Fruit fly (Drosophila melanogaster) whole organism, larva: ENCODE data around the gene CG6149.

ENCODE experiments used
- noc ChIP-seq: fragments of 200-800 bp; sonication (Bioruptor generic); optimal IDR thresholded peaks from 3 replicates; lab custom pipeline; 2019; ENCODE audit warnings: missing biosample characterization, mild to moderate bottlenecking, missing genetic modification characterization, moderate library complexity

Gene CG6149

DNA sequence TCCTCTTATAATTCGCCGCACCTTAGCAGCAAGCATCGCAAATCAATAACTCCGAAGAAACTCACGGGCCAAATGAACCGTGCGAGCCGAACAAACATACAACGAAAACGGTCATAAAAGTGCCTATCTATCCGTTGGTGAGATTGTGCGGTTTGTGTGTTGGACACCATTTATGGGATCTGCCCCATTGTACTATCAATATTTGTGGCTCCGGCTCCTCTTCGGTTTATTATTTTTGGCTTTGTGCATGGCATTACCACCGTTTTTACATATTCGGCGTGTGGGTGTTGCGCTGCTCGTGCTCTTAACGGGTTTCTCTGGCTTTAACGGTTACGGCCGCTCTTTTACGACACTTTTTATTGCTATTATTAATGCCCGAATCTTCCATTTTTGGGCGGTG lies 15.9 kb downstream of the CG6149 start:
- TF ChIP-seq noc (tag; lab: Kevin White, UChicago): no peak

- TF ChIP-seq noc (tag; lab: Kevin White, UChicago): no peak
These were observed 17.1 kb downstream of the CG6149 start for dm6 chr3L:11418041-11418674.

DNA sequence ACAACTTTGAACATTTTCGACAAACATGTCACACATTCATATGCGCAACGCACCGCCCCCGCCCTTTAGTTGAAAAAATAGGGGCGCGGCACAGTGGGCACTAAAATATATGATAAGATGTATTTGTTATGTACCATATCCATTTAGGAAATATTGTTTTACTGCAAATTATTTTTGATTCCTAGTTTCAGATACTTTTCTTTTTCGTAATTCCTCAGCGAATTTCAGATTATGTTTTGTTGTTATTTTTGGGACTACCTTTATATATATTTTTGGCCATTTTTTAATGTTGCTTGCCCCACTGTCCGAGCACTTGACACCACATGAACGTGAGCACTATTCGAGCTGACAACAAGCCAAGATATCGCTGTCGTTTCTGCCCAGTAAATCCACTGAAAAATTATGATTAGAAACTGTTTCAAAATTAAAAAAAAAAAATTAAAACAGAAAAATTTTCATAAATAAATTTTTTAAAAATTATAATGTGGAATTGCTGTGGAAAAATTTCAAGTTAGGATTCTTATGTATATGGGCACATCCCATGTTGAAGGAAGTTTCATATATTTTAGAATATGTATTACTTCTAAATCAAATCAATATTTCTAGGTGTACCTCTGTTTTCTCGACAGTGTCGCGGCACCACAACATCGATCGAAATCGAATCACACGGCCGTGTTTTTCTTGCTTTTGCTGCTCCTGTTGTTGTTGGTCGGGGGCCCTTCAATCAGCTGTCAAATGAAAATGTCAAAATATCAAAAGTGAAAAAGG lies 17.8 kb downstream of the CG6149 start:
- peak; percentile 33 for TF ChIP-seq noc (tag; lab: Kevin White, UChicago)

DNA sequence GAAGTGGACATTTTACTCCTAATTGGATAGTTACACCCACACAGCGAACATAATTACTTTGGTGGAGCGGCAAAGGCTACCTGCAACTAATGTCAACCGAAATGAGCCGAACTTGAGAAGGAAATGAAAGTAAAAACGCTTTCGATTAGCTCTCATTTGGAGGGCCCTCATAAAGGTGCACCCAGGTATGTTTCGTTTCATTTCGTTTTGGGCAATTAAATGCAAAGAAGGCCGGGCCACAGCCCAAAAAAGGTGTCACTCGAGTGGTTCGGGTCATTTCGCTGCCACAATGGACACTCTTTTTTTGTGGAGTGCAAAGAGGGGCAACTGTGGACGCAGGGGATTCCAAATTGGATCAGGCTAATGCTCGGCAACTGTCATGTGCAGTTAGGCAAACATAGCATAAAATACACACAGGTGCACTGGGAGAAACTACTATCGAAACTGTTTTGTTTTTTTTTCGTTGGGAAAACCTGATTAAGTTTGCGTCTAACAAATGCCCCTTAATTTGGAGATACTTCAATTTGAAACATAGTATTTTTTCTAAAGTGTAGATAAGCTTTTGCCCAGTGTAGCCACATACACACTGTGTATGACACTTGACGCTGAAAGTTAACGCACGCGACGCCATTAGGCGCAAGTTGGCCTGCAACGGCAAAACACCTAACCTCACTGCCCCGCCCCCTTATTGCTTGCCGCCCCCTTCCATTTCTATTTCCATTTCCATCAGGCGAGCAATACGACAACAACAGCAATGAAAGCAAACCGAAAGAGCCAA lies 18.6 kb downstream of the CG6149 start:
- TF ChIP-seq noc (tag; lab: Kevin White, UChicago): no peak

- no peak for TF ChIP-seq noc (tag; lab: Kevin White, UChicago)
These were observed 19.9 kb downstream of the CG6149 start for dm6 chr3L:11415382-11415781.

DNA sequence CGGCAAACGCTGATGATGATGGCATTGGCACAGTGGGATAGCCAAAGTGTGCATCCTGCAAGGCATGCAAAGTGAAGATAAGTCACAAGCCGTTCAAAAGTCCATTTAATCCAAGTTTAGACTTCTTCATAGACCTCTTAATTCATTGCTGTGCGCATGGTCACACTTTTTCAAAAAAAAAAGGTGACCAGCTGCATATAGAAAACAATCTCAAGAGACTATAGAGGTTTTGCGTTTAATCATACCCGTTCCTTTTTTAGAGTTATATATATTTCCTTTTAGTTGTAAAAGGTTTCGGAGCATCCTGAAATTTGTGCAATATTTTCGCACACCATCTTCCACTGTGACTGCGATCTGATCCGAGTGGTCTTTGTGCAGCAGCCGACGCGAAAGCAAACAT lies 20.8 kb downstream of the CG6149 start:
- TF ChIP-seq noc (tag; lab: Kevin White, UChicago): no peak

dm6 chr3L:11413697-11414096 lies 21.6 kb downstream of the CG6149 start:
- no peak for TF ChIP-seq noc (tag; lab: Kevin White, UChicago)

DNA sequence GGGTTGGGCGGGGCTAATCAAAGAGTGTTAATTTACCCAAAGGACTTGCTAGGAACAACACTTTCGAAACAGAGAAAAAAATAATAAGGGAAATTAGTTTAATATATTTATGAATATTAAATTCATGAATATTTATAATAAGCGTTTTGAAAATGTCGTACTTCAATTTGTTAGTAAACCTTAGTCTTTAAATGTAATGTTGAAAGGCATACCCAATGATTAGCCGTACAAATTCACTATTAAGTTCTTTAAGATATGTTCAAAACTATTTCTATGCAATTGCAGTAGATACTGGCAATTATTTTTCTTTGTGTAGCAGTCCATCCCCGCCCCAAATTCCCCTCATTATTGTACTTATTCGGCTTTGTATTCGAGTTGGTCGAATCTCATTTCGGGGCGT lies 24.8 kb downstream of the CG6149 start:
- no peak for TF ChIP-seq noc (tag; lab: Kevin White, UChicago)

DNA sequence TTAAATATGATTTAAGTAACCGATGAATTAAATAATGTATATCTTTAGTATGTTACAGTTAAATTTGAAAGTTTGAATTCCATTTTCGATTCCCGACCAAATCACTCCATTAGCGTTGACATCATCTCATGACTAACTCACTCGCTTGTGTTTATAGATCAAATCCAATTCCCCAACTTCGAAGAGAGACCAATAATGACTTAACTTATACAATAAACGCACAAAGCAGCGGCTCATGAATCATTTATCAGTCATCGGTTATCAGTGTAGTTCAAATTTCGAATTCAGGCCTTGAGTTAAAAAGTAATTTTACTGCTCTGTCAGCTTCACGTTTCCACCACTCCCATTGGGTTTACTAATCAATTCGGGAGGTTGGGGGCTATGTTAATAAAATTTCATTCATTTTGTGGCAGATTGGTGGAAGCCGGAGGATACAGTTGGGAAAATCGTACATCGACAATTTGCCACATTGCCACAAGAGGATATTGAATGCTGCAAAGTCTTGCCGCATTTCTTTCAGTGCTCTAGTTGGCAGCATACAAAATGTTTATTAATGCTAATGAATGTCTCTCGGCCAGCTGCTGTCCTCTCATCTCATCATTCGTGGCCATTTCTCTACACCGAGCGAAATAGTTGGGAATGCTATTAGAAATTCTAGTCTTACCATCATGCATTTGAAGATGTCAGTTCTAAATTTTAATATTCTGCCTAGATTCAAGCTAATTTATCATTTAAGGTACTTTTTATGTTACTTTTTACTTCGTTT lies 26.8 kb downstream of the CG6149 start:
- TF ChIP-seq noc (tag; lab: Kevin White, UChicago): no peak

DNA sequence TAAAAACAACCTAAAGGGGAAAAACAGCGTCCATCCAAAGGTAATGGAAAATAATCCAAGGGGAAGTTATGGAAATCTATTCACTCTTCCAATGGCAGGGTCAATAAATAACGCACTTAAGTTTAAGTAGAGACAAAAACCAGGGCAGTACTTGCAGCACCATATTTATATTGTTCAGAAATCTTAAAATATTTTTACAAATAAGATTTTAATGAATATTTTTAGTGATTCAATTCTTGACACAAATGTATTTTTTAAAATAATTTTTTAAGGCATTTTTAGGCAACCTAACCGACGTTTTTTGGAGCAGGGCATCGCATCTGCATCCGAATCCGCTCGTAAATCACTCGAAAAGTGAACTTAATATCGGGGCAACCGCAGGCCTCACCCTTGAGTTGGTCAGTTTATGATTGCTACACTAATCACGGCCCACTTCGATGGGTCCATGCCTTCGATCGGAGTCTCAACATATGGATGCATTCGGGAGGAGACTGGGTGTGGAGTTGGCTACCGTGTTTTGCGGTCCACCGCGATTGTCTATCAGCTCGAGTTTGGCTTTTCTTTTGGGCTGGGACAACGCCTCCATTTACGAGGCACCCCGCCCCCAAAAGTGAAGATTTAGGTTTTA lies 28.0 kb downstream of the CG6149 start:
- no peak for TF ChIP-seq noc (tag; lab: Kevin White, UChicago)

DNA sequence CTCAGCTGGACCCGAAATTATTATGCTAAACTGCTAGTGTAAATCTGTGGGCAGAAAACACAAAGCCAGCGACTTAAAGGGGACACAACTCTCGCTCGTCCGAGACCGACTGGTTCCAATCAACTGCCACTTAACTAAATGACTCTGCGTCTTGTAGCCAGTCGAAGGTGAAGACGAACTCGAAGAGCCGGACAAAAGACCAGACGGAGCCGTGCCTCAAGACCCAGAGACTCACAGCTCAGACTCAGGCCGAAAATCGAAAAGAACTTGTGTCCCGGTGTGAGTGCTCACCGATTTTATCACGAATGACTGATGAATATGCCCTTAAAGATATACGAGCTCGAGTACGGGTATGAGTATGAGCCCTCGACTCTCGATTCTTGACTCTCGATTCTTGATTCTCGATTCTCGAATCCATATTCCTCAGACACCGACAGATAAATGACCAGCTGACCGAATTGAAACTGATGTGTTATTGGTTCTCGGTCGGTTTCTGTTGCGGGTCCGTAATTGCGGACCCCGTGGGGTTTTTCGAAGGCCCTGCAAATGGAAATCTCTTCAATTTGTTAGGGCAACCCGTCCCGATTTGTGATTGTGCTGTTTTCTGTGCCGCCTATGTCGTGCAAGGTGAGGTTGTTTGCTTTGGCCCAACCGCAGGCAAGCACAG lies 28.6 kb downstream of the CG6149 start:
- TF ChIP-seq noc (tag; lab: Kevin White, UChicago): no peak

DNA sequence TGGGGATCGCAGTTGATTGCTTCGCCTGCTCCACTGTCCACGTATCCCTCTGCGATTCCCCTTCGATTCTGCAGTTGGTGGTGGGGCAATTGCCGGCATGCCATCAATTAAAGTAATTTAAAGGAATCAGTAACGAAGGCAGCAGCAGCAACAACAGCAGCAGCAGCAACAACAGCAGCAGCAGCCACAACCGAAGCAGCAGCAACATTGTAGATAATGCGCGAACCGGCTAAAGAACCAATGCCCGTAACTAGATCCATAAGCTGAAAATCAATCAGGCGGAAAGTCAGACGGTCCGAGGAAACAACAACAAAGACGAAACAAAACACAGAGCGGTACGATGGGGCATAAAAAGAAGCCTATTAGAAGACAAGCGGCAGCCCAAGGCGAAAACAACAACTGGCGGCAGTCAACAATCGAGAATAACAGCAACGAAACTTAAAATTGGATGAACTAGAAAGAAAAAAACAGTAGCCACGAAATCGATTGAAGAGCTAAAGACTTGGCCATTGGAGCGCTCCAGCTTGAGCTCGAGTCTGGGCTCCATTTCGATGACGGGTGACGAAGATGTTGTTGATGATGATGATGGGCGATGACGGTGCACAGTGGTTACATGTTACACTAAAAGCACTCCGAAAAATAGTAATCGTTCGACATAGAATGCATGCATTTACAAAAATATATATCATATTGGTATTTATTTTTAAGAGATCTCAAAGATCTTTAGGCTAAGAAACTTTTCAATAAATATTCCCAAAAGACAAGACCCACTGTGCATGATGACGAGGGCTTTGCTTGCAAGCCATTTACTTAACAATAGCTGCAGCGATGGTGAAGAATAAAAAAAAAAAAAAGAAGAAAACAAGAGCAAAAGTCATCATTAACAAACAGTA lies 29.7 kb downstream of the CG6149 start:
- peak; percentile 78 for TF ChIP-seq noc (tag; lab: Kevin White, UChicago)

- TF ChIP-seq noc (tag; lab: Kevin White, UChicago): no peak
These were observed 31.7 kb downstream of the CG6149 start for dm6 chr3L:11403542-11403941.

dm6 chr3L:11402305-11402704 lies 33.0 kb downstream of the CG6149 start:
- TF ChIP-seq noc (tag; lab: Kevin White, UChicago): no peak
